Worm (Caenorhabditis elegans): ENCODE data around the gene nrde-3.

DNA sequence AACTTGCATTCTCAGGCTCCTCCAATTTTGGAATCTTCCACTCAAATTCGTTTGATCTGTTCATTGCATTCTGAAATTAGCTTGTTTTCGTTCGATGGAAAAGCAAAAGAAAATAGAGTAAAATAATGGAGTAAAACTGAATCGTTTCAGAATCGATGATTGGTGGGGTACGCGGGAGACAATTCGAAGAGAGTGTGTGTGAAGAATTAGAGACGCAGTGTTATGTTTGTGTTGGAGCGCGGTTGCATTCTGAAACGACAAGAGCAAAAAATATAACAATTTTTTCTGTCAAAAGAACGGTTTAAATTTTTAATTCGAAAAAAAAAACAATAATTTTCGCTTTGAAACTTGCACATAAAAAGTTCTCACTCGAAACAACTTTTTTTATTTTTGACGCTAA is 16.7 kb downstream of the nrde-3 start, which contains the start of gene ceh-93:
- TF ChIP-seq unc-62 (GFP tag; optimal IDR thresholded peaks at IDR 0.05), result no peak
- TF ChIP-seq hlh-1 (tag; optimal IDR thresholded peaks at IDR 0.05), result no peak
- TF ChIP-seq mep-1 (tag; optimal IDR thresholded peaks at IDR 0.05), result no peak
- TF ChIP-seq nhr-76 (tag; optimal IDR thresholded peaks at IDR 0.05), result no peak
- TF ChIP-seq snpc-4 (tag; optimal IDR thresholded peaks at IDR 0.05), result no peak
- peak; percentile 44 for TF ChIP-seq ces-1 (GFP tag; optimal IDR thresholded peaks at IDR 0.05)
- TF ChIP-seq lsy-2 (tag; optimal IDR thresholded peaks at IDR 0.05), result no peak
- no peak for TF ChIP-seq sptf-1 (tag; optimal IDR thresholded peaks at IDR 0.05)
- no peak for TF ChIP-seq nhr-237 (tag; optimal IDR thresholded peaks at IDR 0.05)
- no peak for TF ChIP-seq unc-39 (tag; optimal IDR thresholded peaks at IDR 0.05)

Measured in whole organism, mixed stage, embryonic.